Worm (Caenorhabditis elegans) whole organism, young adult: ENCODE measurements around the gene ZK822.1.
A peak's percentile ranks its signal among the peaks of the same experiment; 100 is the strongest.

ENCODE experiments used
- B0261.1 ChIP-seq: sonication (generic microtip); optimal IDR thresholded peaks from 2 replicates; lab custom pipeline; 2016; ENCODE audit warnings: mild to moderate bottlenecking, missing genetic modification characterization, moderate library complexity, missing compliant biosample characterization
- D2030.7 ChIP-seq: fragments of 200-800 bp; sonication (Bioruptor generic); IDR thresholded peaks from 2 replicates; pipeline ENCODE4 v1.3.6; 2022; ENCODE audit warnings: missing genetic modification reagents, missing genetic modification characterization, missing compliant biosample characterization
- F39B2.1 ChIP-seq: fragments of 200-800 bp; sonication (Bioruptor generic); IDR thresholded peaks from 2 replicates; pipeline ENCODE4 v1.3.6; 2022; ENCODE audit warnings: missing genetic modification reagents, missing genetic modification characterization, missing compliant biosample characterization
- F49E8.2 ChIP-seq: sonication (generic microtip); optimal IDR thresholded peaks from 3 replicates; lab custom pipeline; 2017; ENCODE audit warnings: missing genetic modification characterization, mild to moderate bottlenecking, missing compliant biosample characterization, antibody characterized with exemption, moderate library complexity; ENCODE audit not compliant: insufficient read depth
- F57C9.4 ChIP-seq: sonication (generic microtip); optimal IDR thresholded peaks from 2 replicates; lab custom pipeline; 2017; ENCODE audit warnings: mild to moderate bottlenecking, missing genetic modification characterization, missing compliant biosample characterization
- K12H6.12 ChIP-seq: fragments of 200-800 bp; sonication (Bioruptor generic); optimal IDR thresholded peaks from 2 replicates; lab custom pipeline; 2018; ENCODE audit warnings: mild to moderate bottlenecking, missing genetic modification characterization, missing compliant biosample characterization
- T26A5.8 ChIP-seq: sonication (generic microtip); optimal IDR thresholded peaks from 2 replicates; lab custom pipeline; 2016; ENCODE audit warnings: missing genetic modification characterization, missing compliant biosample characterization
- Y53F4B.3 ChIP-seq: fragments of 200-800 bp; sonication (Bioruptor generic); IDR thresholded peaks from 2 replicates; pipeline ENCODE4 v1.3.6; 2022; ENCODE audit warnings: missing genetic modification reagents, missing genetic modification characterization, missing compliant biosample characterization
- Y79H2A.3 ChIP-seq: fragments of 200-800 bp; sonication (Bioruptor generic); conservative IDR thresholded peaks from 2 replicates; pipeline ENCODE4 v1.3.6; 2022; ENCODE audit warnings: missing genetic modification reagents, missing genetic modification characterization, missing compliant biosample characterization
- ama-1 ChIP-seq, 3 experiments: fragments of 150-350 bp in 1 of 3; sonication (generic microtip) in 2 of 3; optimal IDR thresholded peaks; 2 replicates each; lab custom pipeline; 2014 to 2018; ENCODE audit warnings: missing biosample characterization in 2 of 3, missing genetic modification characterization in 2 of 3, missing genetic modification reagents in 2 of 3
- aptf-3 ChIP-seq: fragments of 200-800 bp; sonication (Bioruptor generic); IDR thresholded peaks from 2 replicates; pipeline ENCODE4 v1.3.6; 2022; ENCODE audit warnings: missing genetic modification characterization, missing compliant biosample characterization
- atf-7 ChIP-seq: sonication (generic microtip); optimal IDR thresholded peaks from 2 replicates; lab custom pipeline; 2017; ENCODE audit warnings: mild to moderate bottlenecking, missing genetic modification characterization, missing compliant biosample characterization
- athp-1 ChIP-seq: sonication (generic microtip); optimal IDR thresholded peaks from 2 replicates; lab custom pipeline; 2017; ENCODE audit warnings: mild to moderate bottlenecking, missing genetic modification characterization, missing compliant biosample characterization
- attf-5 ChIP-seq: fragments of 200-800 bp; sonication (Bioruptor generic); optimal IDR thresholded peaks from 2 replicates; lab custom pipeline; 2018; ENCODE audit warnings: mild to moderate bottlenecking, missing genetic modification characterization, missing compliant biosample characterization
- ccch-3 ChIP-seq: fragments of 200-800 bp; sonication (Bioruptor generic); optimal IDR thresholded peaks from 2 replicates; lab custom pipeline; 2018; ENCODE audit warnings: mild to moderate bottlenecking, missing genetic modification characterization, missing compliant biosample characterization
- cebp-1 ChIP-seq, 2 experiments: fragments of 200-800 bp in 1 of 2; sonication (Bioruptor generic) in 1 of 2; sonication (generic microtip) in 1 of 2; IDR thresholded peaks in 1 of 2; optimal IDR thresholded peaks in 1 of 2; 2 replicates each; pipeline versions ENCODE4 v1.3.6 to Lab custom; 2017 to 2022; ENCODE audit warnings: missing compliant biosample characterization in 2 of 2, missing genetic modification characterization in 2 of 2, mild to moderate bottlenecking in 1 of 2, missing genetic modification reagents in 1 of 2, moderate library complexity in 1 of 2
- cebp-2 ChIP-seq: fragments of 200-800 bp; sonication (Bioruptor generic); IDR thresholded peaks from 2 replicates; pipeline ENCODE4 v1.3.6; 2022; ENCODE audit warnings: missing genetic modification characterization, missing compliant biosample characterization
- die-1 ChIP-seq: sonication (generic microtip); optimal IDR thresholded peaks from 2 replicates; lab custom pipeline; 2016; ENCODE audit warnings: missing genotype, mild to moderate bottlenecking, missing genetic modification characterization, missing compliant biosample characterization
- efl-1 ChIP-seq: fragments of 150-350 bp; optimal IDR thresholded peaks from 2 replicates; lab custom pipeline; 2014; ENCODE audit warnings: missing biosample characterization, missing genetic modification reagents, missing genetic modification characterization
- egl-44 ChIP-seq: fragments of 200-800 bp; sonication (Bioruptor generic); IDR thresholded peaks from 2 replicates; pipeline ENCODE4 v1.3.6; 2022; ENCODE audit warnings: missing genetic modification reagents, missing genetic modification characterization, missing compliant biosample characterization
- egrh-3 ChIP-seq: fragments of 200-800 bp; sonication (Bioruptor generic); IDR thresholded peaks from 2 replicates; pipeline ENCODE4 v1.3.6; 2022; ENCODE audit warnings: missing genetic modification reagents, missing genetic modification characterization, missing compliant biosample characterization
- ekl-4 ChIP-seq: fragments of 200-800 bp; sonication (Bioruptor generic); IDR thresholded peaks from 2 replicates; pipeline ENCODE4 v1.3.6; 2022; ENCODE audit warnings: missing genetic modification reagents, missing genetic modification characterization, missing compliant biosample characterization
- him-1 ChIP-seq: sonication (generic microtip); optimal IDR thresholded peaks from 2 replicates; lab custom pipeline; 2016; ENCODE audit warnings: missing genotype, missing genetic modification reagents, missing genetic modification characterization, missing compliant biosample characterization
- hmg-1.2 ChIP-seq: fragments of 200-800 bp; sonication (Bioruptor generic); IDR thresholded peaks from 2 replicates; pipeline ENCODE4 v1.3.6; 2022; ENCODE audit warnings: missing genetic modification reagents, missing genetic modification characterization, missing compliant biosample characterization
- hmg-20 ChIP-seq: fragments of 200-800 bp; sonication (Bioruptor generic); IDR thresholded peaks from 2 replicates; pipeline ENCODE4 v1.3.6; 2022; ENCODE audit warnings: missing genetic modification reagents, missing genetic modification characterization, missing compliant biosample characterization
- hrde-1 ChIP-seq: sonication (generic microtip); optimal IDR thresholded peaks from 2 replicates; lab custom pipeline; 2016; ENCODE audit warnings: missing genetic modification characterization, mild to moderate bottlenecking, missing compliant biosample characterization, moderate library complexity, missing genotype, missing genetic modification reagents, borderline replicate concordance
- hsf-1 ChIP-seq: fragments of 200-800 bp; sonication (Bioruptor generic); IDR thresholded peaks from 2 replicates; pipeline ENCODE4 v1.3.6; 2022; ENCODE audit warnings: missing genetic modification reagents, missing genetic modification characterization, missing compliant biosample characterization
- lin-26 ChIP-seq: fragments of 200-800 bp; sonication (Bioruptor generic); IDR thresholded peaks from 2 replicates; pipeline ENCODE4 v1.3.6; 2022; ENCODE audit warnings: missing genetic modification reagents, missing genetic modification characterization, missing compliant biosample characterization
- lin-40 ChIP-seq: sonication (generic microtip); optimal IDR thresholded peaks from 2 replicates; lab custom pipeline; 2016; ENCODE audit warnings: missing genetic modification characterization, mild to moderate bottlenecking, missing compliant biosample characterization, missing genotype, missing genetic modification reagents
- lin-54 ChIP-seq: fragments of 200-800 bp; sonication (Bioruptor generic); optimal IDR thresholded peaks from 2 replicates; lab custom pipeline; 2018; ENCODE audit warnings: mild to moderate bottlenecking, missing genetic modification characterization, missing compliant biosample characterization
- lir-1 ChIP-seq: fragments of 200-800 bp; sonication (Bioruptor generic); conservative IDR thresholded peaks from 2 replicates; pipeline ENCODE4 v1.3.6; 2022; ENCODE audit warnings: missing genetic modification reagents, missing genetic modification characterization, missing compliant biosample characterization
- madf-10 ChIP-seq: sonication (generic microtip); optimal IDR thresholded peaks from 2 replicates; lab custom pipeline; 2016; ENCODE audit warnings: mild to moderate bottlenecking, missing genetic modification characterization, missing compliant biosample characterization
- madf-6 ChIP-seq: fragments of 200-800 bp; sonication (Bioruptor generic); IDR thresholded peaks from 2 replicates; pipeline ENCODE4 v1.3.6; 2022; ENCODE audit warnings: missing genetic modification reagents, missing genetic modification characterization, missing compliant biosample characterization
- mxl-1 ChIP-seq: sonication (generic microtip); optimal IDR thresholded peaks from 2 replicates; lab custom pipeline; 2016; ENCODE audit warnings: missing genetic modification characterization, missing compliant biosample characterization
- nfya-2 ChIP-seq: fragments of 200-800 bp; sonication (Bioruptor generic); IDR thresholded peaks from 2 replicates; pipeline ENCODE4 v1.3.6; 2022; ENCODE audit warnings: missing genetic modification reagents, missing genetic modification characterization, missing compliant biosample characterization
- nfyb-1 ChIP-seq: fragments of 200-800 bp; sonication (Bioruptor generic); IDR thresholded peaks from 2 replicates; pipeline ENCODE4 v1.3.6; 2022; ENCODE audit warnings: missing genetic modification reagents, missing genetic modification characterization, missing compliant biosample characterization
- nhr-27 ChIP-seq: fragments of 200-800 bp; sonication (Bioruptor generic); optimal IDR thresholded peaks from 2 replicates; lab custom pipeline; 2018; ENCODE audit warnings: mild to moderate bottlenecking, missing genetic modification characterization, moderate library complexity, missing compliant biosample characterization
- rpc-1 ChIP-seq, 2 experiments: fragments of 150-350 bp in 1 of 2; sonication (generic microtip) in 1 of 2; optimal IDR thresholded peaks; 2 replicates each; lab custom pipeline; 2014 to 2018; ENCODE audit warnings: missing biosample characterization in 1 of 2, missing genetic modification characterization in 1 of 2, missing genetic modification reagents in 1 of 2, missing genotype in 1 of 2
- snpc-1.1 ChIP-seq: sonication (generic microtip); optimal IDR thresholded peaks from 2 replicates; lab custom pipeline; 2017; ENCODE audit warnings: missing genetic modification characterization, mild to moderate bottlenecking, missing compliant biosample characterization, antibody characterized with exemption, moderate library complexity, missing genotype, missing genetic modification reagents; ENCODE audit not compliant: insufficient read depth
- somi-1 ChIP-seq: fragments of 200-800 bp; sonication (Bioruptor generic); optimal IDR thresholded peaks from 2 replicates; lab custom pipeline; 2018; ENCODE audit warnings: mild to moderate bottlenecking, missing genetic modification characterization, missing compliant biosample characterization
- tbp1 ChIP-seq: fragments of 200-800 bp; sonication (Bioruptor generic); optimal IDR thresholded peaks from 2 replicates; lab custom pipeline; 2018; ENCODE audit warnings: mild to moderate bottlenecking, missing genetic modification characterization, missing compliant biosample characterization
- tlf-1 ChIP-seq: fragments of 200-800 bp; sonication (Bioruptor generic); optimal IDR thresholded peaks from 2 replicates; lab custom pipeline; 2018; ENCODE audit warnings: mild to moderate bottlenecking, missing genetic modification characterization, missing compliant biosample characterization
- unc-130 ChIP-seq: sonication (generic microtip); optimal IDR thresholded peaks from 2 replicates; lab custom pipeline; 2016; ENCODE audit warnings: missing genetic modification reagents, missing genetic modification characterization, missing compliant biosample characterization
- zfh-2 ChIP-seq: fragments of 200-800 bp; sonication (Bioruptor generic); conservative IDR thresholded peaks from 2 replicates; pipeline ENCODE4 v1.3.6; 2022; ENCODE audit warnings: missing genetic modification reagents, missing genetic modification characterization, missing compliant biosample characterization
- ztf-22 ChIP-seq: fragments of 200-800 bp; sonication (Bioruptor generic); optimal IDR thresholded peaks from 2 replicates; lab custom pipeline; 2018; ENCODE audit warnings: mild to moderate bottlenecking, missing genetic modification characterization, moderate library complexity, missing compliant biosample characterization
- ztf-28 ChIP-seq: fragments of 200-800 bp; sonication (Bioruptor generic); IDR thresholded peaks from 2 replicates; pipeline ENCODE4 v1.3.6; 2022; ENCODE audit warnings: missing genetic modification reagents, missing genetic modification characterization, missing compliant biosample characterization
- ztf-6 ChIP-seq: fragments of 200-800 bp; sonication (Bioruptor generic); IDR thresholded peaks from 2 replicates; pipeline ENCODE4 v1.3.6; 2022; ENCODE audit warnings: missing genetic modification reagents, missing genetic modification characterization, missing compliant biosample characterization

The ZK822.1 gene

DNA sequence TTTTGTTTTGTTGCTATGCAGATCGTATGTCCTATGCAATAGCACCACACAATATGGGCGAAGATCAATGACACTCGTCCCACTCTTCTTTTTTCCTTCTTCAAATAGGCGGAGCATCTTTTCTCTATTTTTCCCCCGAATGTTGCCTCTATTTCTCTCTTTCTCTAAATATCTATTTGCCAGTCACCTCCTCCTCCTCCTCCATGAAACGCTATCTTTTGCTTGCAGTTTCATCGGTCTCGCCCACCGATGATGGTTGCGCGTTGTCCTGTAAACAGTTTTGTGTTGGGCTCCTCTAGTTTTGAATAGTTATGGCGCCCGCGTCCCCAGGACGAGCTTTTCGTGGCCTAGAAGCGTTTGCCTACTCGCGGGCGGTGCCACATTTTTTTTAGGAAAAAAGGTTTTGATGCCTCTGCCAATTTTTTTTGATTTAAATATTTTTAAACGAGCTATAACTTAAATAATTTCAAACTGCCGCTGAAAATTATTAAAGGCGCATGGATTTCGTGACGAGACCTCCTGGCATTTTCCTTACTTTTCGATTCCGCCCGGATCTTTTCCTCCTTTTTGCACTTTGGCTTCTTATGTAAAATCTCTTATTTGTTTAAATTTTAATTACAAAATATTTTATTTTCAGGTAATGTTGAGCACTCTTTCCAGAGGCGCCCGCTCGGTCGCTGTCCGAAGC lies 30.8 kb upstream of the ZK822.1 start, which contains the start of gene gdh-1 (continued):
- TF ChIP-seq F49E8.2 (no peak), nfyb-1 (GFP tag; lab: Robert Waterston, UW) (no peak), efl-1 (GFP tag; lab: Kevin White, UChicago) (peak; percentile 48), F57C9.4 (tag; lab: Kevin White, UChicago) (no peak), ama-1 (optimal IDR thresholded peaks at IDR 0.05; lab: Kevin White, UChicago) (peak; percentile 18), ama-1 (GFP tag; optimal IDR thresholded peaks at IDR 0.05; lab: Kevin White, UChicago) (no peak), F39B2.1 (GFP tag; lab: Robert Waterston, UW) (no peak), K12H6.12 (tag; lab: Kevin White, UChicago) (peak; percentile 6), madf-10 (tag; lab: Kevin White, UChicago) (no peak), egrh-3 (GFP tag; lab: Robert Waterston, UW) (no peak), tbp1 (GFP tag; lab: Kevin White, UChicago) (peak; percentile 23), ekl-4 (GFP tag; lab: Robert Waterston, UW) (no peak), aptf-3 (no peak), unc-130 (GFP tag; lab: Kevin White, UChicago) (no peak), Y53F4B.3 (GFP tag; lab: Robert Waterston, UW) (no peak), lir-1 (GFP tag; lab: Robert Waterston, UW) (no peak), cebp-2 (no peak), ztf-6 (GFP tag; lab: Robert Waterston, UW) (no peak), hsf-1 (GFP tag; lab: Robert Waterston, UW) (no peak), zfh-2 (no peak), egl-44 (GFP tag; lab: Robert Waterston, UW) (no peak), lin-54 (GFP tag; lab: Kevin White, UChicago) (peak; percentile 53), ztf-22 (GFP tag; lab: Kevin White, UChicago) (no peak), hrde-1 (tag; lab: Kevin White, UChicago) (no peak), rpc-1 (optimal IDR thresholded peaks at IDR 0.05; lab: Kevin White, UChicago) (no peak), rpc-1 (tag; optimal IDR thresholded peaks at IDR 0.05; lab: Kevin White, UChicago) (no peak), athp-1 (no peak), hmg-1.2 (GFP tag; lab: Robert Waterston, UW) (peak; percentile 32; the same call in 1 of the 2 replicates), lin-26 (GFP tag; lab: Robert Waterston, UW) (no peak), nhr-27 (no peak), ztf-28 (GFP tag; lab: Robert Waterston, UW) (no peak), somi-1 (no peak), cebp-1 (GFP tag; IDR thresholded peaks at IDR 0.05; lab: Robert Waterston, UW) (no peak), cebp-1 (tag; optimal IDR thresholded peaks at IDR 0.05; lab: Kevin White, UChicago) (no peak), atf-7 (tag; lab: Kevin White, UChicago) (no peak), snpc-1.1 (tag; lab: Kevin White, UChicago) (no peak), attf-5 (GFP tag; lab: Kevin White, UChicago) (no peak), B0261.1 (tag; lab: Kevin White, UChicago) (no peak), nfya-2 (GFP tag; lab: Robert Waterston, UW) (no peak), ccch-3 (no peak), lin-40 (no peak), him-1 (tag; lab: Kevin White, UChicago) (no peak), T26A5.8 (no peak), D2030.7 (GFP tag; lab: Robert Waterston, UW) (no peak), madf-6 (GFP tag; lab: Robert Waterston, UW) (peak; percentile 41), hmg-20 (GFP tag; lab: Robert Waterston, UW) (no peak), Y79H2A.3 (no peak), tlf-1 (GFP tag; lab: Kevin White, UChicago) (no peak), mxl-1 (tag; lab: Kevin White, UChicago) (no peak), die-1 (no peak)
